Worm (Caenorhabditis elegans) whole organism, L3 larva: ENCODE measurements around the gene cyh-1.

ENCODE experiments used
- ZK546.5 ChIP-seq: sonication (generic microtip); optimal IDR thresholded peaks from 2 replicates; lab custom pipeline; 2017; ENCODE audit warnings: missing biosample characterization, missing genetic modification characterization
- egl-27 ChIP-seq: sonication (generic microtip); optimal IDR thresholded peaks from 4 replicates; lab custom pipeline; 2017; ENCODE audit warnings: missing biosample characterization, missing genetic modification reagents, missing genetic modification characterization
- lsy-12 ChIP-seq: sonication (generic microtip); optimal IDR thresholded peaks from 2 replicates; lab custom pipeline; 2016; ENCODE audit warnings: mild to moderate bottlenecking, missing genetic modification characterization, missing compliant biosample characterization
- nhr-11 ChIP-seq: fragments of 150-350 bp; optimal IDR thresholded peaks from 2 replicates; lab custom pipeline; 2014; ENCODE audit warnings: missing biosample characterization, missing genetic modification characterization
- snpc-4 ChIP-seq: fragments of 150-350 bp; optimal IDR thresholded peaks from 2 replicates; lab custom pipeline; 2014; ENCODE audit warnings: missing biosample characterization, missing genetic modification characterization
- unc-62 ChIP-seq: fragments of 150-350 bp; sonication (generic microtip); optimal IDR thresholded peaks from 4 replicates; lab custom pipeline; 2014; ENCODE audit warnings: missing biosample characterization, missing genetic modification reagents, missing genetic modification characterization

ce11 chrII:3540151-3540550 lies 35.3 kb downstream of the cyh-1 start:
- TF ChIP-seq ZK546.5, result no peak
- no peak for TF ChIP-seq egl-27 (tag; lab: Kevin White, UChicago)
- TF ChIP-seq snpc-4, result no peak
- TF ChIP-seq lsy-12 (tag; lab: Kevin White, UChicago), result no peak
- TF ChIP-seq nhr-11 (tag; lab: Kevin White, UChicago), result no peak
- TF ChIP-seq unc-62, result no peak
